Fruit fly (Drosophila melanogaster) S2 (cell line): ENCODE measurements around the gene APC7.

Source experiments
- CTCF ChIP-seq, 2 experiments: fragments of >200 bp; optimal IDR thresholded peaks; 2 replicates each; lab custom pipeline; 2018

APC7 gene

dm6 chrX:6646846-6647245, 50.0 kb downstream of the APC7 start:
- no peak for TF ChIP-seq CTCF (optimal IDR thresholded peaks at IDR 0.05; lab: Kevin White, UChicago)
